Worm (Caenorhabditis elegans): Measurements from ENCODE around the gene fax-1.

The fax-1 gene

DNA sequence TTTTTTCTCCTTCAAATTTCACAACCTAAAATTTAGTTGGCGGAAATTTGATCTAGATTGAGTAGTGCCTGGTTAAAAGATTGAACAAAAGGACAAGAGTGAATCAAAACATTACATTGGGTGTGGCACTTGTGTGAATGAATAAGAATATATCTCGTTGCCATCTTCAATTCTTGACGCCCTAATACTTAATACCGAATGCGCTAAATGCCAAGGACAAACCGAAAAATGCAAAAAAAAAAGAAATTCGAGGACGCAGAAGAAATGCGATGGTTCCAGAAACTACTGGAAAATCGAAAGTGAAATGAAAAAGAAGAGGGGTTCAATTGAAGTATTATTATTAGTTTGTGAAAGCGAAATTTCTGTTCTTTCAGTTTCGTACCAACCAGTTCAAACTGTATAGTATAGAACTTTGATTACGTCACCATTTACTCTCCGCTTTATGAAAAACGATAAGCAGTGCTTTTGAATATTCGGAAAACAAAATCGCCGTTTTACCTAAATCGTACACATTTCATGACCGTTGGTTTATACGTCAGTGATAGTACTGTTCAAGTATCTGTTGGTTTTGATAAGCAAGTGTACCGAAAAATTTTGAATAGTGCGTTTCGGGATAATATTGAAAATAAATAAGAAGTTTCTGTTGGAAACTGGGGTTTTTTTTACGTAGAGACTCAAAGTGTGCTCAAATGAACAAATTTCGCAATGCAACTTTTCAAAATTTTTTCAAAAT is 43.9 kb downstream of the fax-1 start:
- TF ChIP-seq hnd-1 (tag; optimal IDR thresholded peaks at IDR 0.05) (no peak), F13C5.2 (tag; optimal IDR thresholded peaks at IDR 0.05) (no peak), pes-1 (GFP tag; IDR thresholded peaks at IDR 0.05) (no peak), ceh-13 (GFP tag; optimal IDR thresholded peaks at IDR 0.05) (no peak)

DNA sequence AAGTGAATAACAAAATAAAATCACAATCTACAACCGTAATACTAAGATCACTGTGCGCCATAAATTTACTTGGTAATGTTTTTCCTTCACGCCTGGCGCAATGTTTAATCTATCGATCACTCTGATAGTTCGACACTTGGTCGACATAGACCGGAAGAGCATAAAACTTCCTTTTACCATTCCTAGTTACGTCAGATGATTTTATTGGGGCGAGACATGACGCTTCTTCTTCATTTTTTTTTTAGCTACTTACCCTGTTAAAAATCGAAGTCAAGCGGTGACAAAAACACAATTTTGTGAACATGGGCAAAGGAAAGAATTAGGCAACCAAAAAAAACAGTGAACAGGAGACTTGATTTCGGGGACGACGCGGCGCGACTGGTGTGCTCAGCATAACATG is 44.6 kb downstream of the fax-1 start:
- no peak for TF ChIP-seq tra-4 (tag; optimal IDR thresholded peaks at IDR 0.05)
- TF ChIP-seq ceh-36 (tag; optimal IDR thresholded peaks at IDR 0.05) = no peak
- no peak for TF ChIP-seq F13C5.2 (tag; optimal IDR thresholded peaks at IDR 0.05)
- no peak for TF ChIP-seq ceh-13 (GFP tag; optimal IDR thresholded peaks at IDR 0.05)
- no peak for TF ChIP-seq pes-1 (GFP tag; IDR thresholded peaks at IDR 0.05)
- no peak for TF ChIP-seq tbx-37 (GFP tag; conservative IDR thresholded peaks at IDR 0.05)
- no peak for TF ChIP-seq aly-1 (tag; optimal IDR thresholded peaks at IDR 0.05)
- TF ChIP-seq B0310.2 (tag; optimal IDR thresholded peaks at IDR 0.05) = no peak
- no peak for TF ChIP-seq flt-1 (GFP tag; IDR thresholded peaks at IDR 0.05)
- no peak for TF ChIP-seq tbx-11 (GFP tag; IDR thresholded peaks at IDR 0.05)
- TF ChIP-seq ets-7 (tag; optimal IDR thresholded peaks at IDR 0.05) = no peak
- TF ChIP-seq hmbx-1 (tag; optimal IDR thresholded peaks at IDR 0.05) = no peak
- no peak for TF ChIP-seq hnd-1 (tag; optimal IDR thresholded peaks at IDR 0.05)
- no peak for TF ChIP-seq ama-1 (optimal IDR thresholded peaks at IDR 0.05)
- no peak for TF ChIP-seq sea-1 (GFP tag; conservative IDR thresholded peaks at IDR 0.05)
- no peak for TF ChIP-seq scrt-1 (GFP tag; IDR thresholded peaks at IDR 0.05)
- no peak for TF ChIP-seq hmg-4 (GFP tag; optimal IDR thresholded peaks at IDR 0.05)

- TF ChIP-seq tbx-37 (GFP tag; conservative IDR thresholded peaks at IDR 0.05) = no peak
- no peak for TF ChIP-seq tbx-11 (GFP tag; IDR thresholded peaks at IDR 0.05)
- TF ChIP-seq ama-1 (optimal IDR thresholded peaks at IDR 0.05) = no peak
- no peak for TF ChIP-seq ceh-36 (tag; optimal IDR thresholded peaks at IDR 0.05)
Measured at ce11 chrX:3153133-3153532, 46.0 kb downstream of the fax-1 start.

DNA sequence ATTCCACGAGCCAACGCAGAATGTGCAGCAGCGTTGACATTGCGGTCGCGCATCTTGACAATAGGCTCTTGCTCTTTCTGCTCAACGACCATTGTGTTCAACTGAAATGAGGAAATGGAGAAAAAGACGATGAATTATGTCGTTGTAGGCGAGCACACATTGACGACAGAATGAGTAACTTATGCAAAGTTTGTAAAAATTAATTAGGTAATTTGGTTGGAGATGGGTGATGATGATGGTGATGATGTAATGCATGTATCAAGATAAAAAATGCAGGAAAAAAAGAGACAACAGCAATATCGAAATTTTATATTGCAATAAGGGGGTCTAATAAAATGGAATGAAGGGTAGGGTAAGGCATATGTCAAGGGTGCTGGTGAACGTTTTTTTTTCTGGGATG is 46.8 kb downstream of the fax-1 start, which contains the start of gene bbln-1:
bbln-1 (minus strand) TSS at position 101 of the 400 bp plus-strand sequence.
- TF ChIP-seq flt-1 (GFP tag; IDR thresholded peaks at IDR 0.05) (no peak), hmg-4 (GFP tag; optimal IDR thresholded peaks at IDR 0.05) (no peak), tra-4 (tag; optimal IDR thresholded peaks at IDR 0.05) (no peak), tbx-11 (GFP tag; IDR thresholded peaks at IDR 0.05) (no peak), hmbx-1 (tag; optimal IDR thresholded peaks at IDR 0.05) (no peak), ama-1 (optimal IDR thresholded peaks at IDR 0.05) (no peak), ceh-36 (tag; optimal IDR thresholded peaks at IDR 0.05) (no peak), aly-1 (tag; optimal IDR thresholded peaks at IDR 0.05) (no peak), scrt-1 (GFP tag; IDR thresholded peaks at IDR 0.05) (no peak), pes-1 (GFP tag; IDR thresholded peaks at IDR 0.05) (no peak), B0310.2 (tag; optimal IDR thresholded peaks at IDR 0.05) (no peak), ets-7 (tag; optimal IDR thresholded peaks at IDR 0.05) (no peak), hnd-1 (tag; optimal IDR thresholded peaks at IDR 0.05) (no peak), tbx-37 (GFP tag; conservative IDR thresholded peaks at IDR 0.05) (no peak), sea-1 (GFP tag; conservative IDR thresholded peaks at IDR 0.05) (no peak), ceh-13 (GFP tag; optimal IDR thresholded peaks at IDR 0.05) (no peak), F13C5.2 (tag; optimal IDR thresholded peaks at IDR 0.05) (no peak)
